Fruit fly (Drosophila melanogaster) S2 (cell line): Measurements from ENCODE around the gene HERC2.

Experiments used
- CG8478 ChIP-seq: fragments of >200 bp; optimal IDR thresholded peaks from 2 replicates; lab custom pipeline; 2018
- CTCF ChIP-seq, 2 experiments: fragments of >200 bp; optimal IDR thresholded peaks; 2 replicates each; lab custom pipeline; 2018

DNA sequence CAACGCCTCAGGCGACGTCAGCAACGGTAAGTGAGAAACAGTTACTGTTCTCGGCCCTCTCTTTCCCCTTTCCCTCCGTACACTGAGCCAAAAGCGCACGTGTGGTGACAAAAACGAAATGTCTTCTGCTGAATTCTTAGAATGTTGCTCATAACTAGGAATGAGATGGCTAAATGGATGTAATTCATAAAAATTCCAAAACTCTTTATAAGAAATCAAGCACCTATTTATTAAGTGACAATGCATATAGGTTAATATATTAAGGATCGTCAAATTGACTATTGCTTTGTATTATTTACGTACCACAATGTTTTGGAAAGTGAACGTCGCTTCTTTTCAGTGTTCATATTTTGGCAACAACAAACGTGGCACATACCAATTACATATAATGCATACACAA lies 40.3 kb downstream of the HERC2 start:
- no peak for TF ChIP-seq CG8478 (lab: Kevin White, UChicago)
- no peak for TF ChIP-seq CTCF (optimal IDR thresholded peaks at IDR 0.05; lab: Kevin White, UChicago)
